Worm (Caenorhabditis elegans) whole organism, L3 larva: ENCODE data around the gene acy-4.

Experiments used
- ceh-9 ChIP-seq: sonication (generic microtip); optimal IDR thresholded peaks from 2 replicates; lab custom pipeline; 2018; ENCODE audit warnings: missing biosample characterization, missing genetic modification characterization
- daf-12 ChIP-seq: fragments of 150-350 bp; optimal IDR thresholded peaks from 2 replicates; lab custom pipeline; 2014; ENCODE audit warnings: missing biosample characterization, missing genetic modification reagents, missing genetic modification characterization
- fos-1 ChIP-seq: fragments of 150-350 bp; optimal IDR thresholded peaks from 2 replicates; lab custom pipeline; 2014; ENCODE audit warnings: missing biosample characterization, missing genetic modification characterization
- nhr-11 ChIP-seq: fragments of 150-350 bp; optimal IDR thresholded peaks from 2 replicates; lab custom pipeline; 2014; ENCODE audit warnings: missing biosample characterization, missing genetic modification characterization
- nhr-12 ChIP-seq: fragments of 150-350 bp; optimal IDR thresholded peaks from 2 replicates; lab custom pipeline; 2014; ENCODE audit warnings: missing biosample characterization, missing genetic modification characterization
- nhr-237 ChIP-seq: fragments of 150-350 bp; optimal IDR thresholded peaks from 2 replicates; lab custom pipeline; 2014; ENCODE audit warnings: missing biosample characterization, missing genetic modification characterization
- nhr-28 ChIP-seq: fragments of 150-350 bp; optimal IDR thresholded peaks from 2 replicates; lab custom pipeline; 2014; ENCODE audit warnings: missing biosample characterization, missing genetic modification characterization
- nhr-76 ChIP-seq: fragments of 150-350 bp; sonication (generic microtip); optimal IDR thresholded peaks from 5 replicates; lab custom pipeline; 2014; ENCODE audit warnings: missing biosample characterization, missing genetic modification characterization
- nhr-77 ChIP-seq: fragments of 150-350 bp; optimal IDR thresholded peaks from 2 replicates; lab custom pipeline; 2014; ENCODE audit warnings: missing biosample characterization, missing genetic modification characterization
- zag-1 ChIP-seq: fragments of 150-350 bp; optimal IDR thresholded peaks from 2 replicates; lab custom pipeline; 2014; ENCODE audit warnings: missing biosample characterization, missing genetic modification characterization

- no peak for TF ChIP-seq nhr-11 (tag; lab: Kevin White, UChicago)
- no peak for TF ChIP-seq fos-1 (tag; lab: Kevin White, UChicago)
- TF ChIP-seq nhr-76 (tag; lab: Kevin White, UChicago) = no peak
- no peak for TF ChIP-seq zag-1 (tag; lab: Kevin White, UChicago)
- no peak for TF ChIP-seq ceh-9
- TF ChIP-seq nhr-12 = no peak
- TF ChIP-seq nhr-28 (tag; lab: Kevin White, UChicago) = no peak
- TF ChIP-seq nhr-77 = no peak
- TF ChIP-seq daf-12 (tag; lab: Kevin White, UChicago) = no peak
- TF ChIP-seq nhr-237 = no peak
Measured at ce11 chrV:5634445-5634844, 3.8 kb upstream of the acy-4 start.
